Worm (Caenorhabditis elegans) whole organism, early embryonic: ENCODE data around the gene hsp-16.2.
"Not testable (repeated sequence)": the region's sequence is repeated elsewhere in the genome, so short reads cannot be mapped to it uniquely, and the experiment has no call there.

Experiments used
- B0310.2 ChIP-seq: sonication (generic microtip); optimal IDR thresholded peaks from 2 replicates; lab custom pipeline; 2016; ENCODE audit warnings: mild to moderate bottlenecking, missing genetic modification characterization, missing compliant biosample characterization
- F13C5.2 ChIP-seq: sonication (generic microtip); optimal IDR thresholded peaks from 2 replicates; lab custom pipeline; 2017; ENCODE audit warnings: mild to moderate bottlenecking, missing genetic modification characterization, inconsistent platforms, missing compliant biosample characterization
- aly-1 ChIP-seq: sonication (generic microtip); optimal IDR thresholded peaks from 2 replicates; lab custom pipeline; 2016; ENCODE audit warnings: missing genetic modification characterization, missing compliant biosample characterization
- ama-1 ChIP-seq: fragments of 150-350 bp; optimal IDR thresholded peaks from 2 replicates; lab custom pipeline; 2014
- ceh-13 ChIP-seq: fragments of 200-800 bp; sonication (Bioruptor generic); optimal IDR thresholded peaks from 2 replicates; lab custom pipeline; 2018; ENCODE audit warnings: mild to moderate bottlenecking, missing genetic modification characterization, missing compliant biosample characterization
- ceh-36 ChIP-seq: sonication (generic microtip); optimal IDR thresholded peaks from 2 replicates; lab custom pipeline; 2016; ENCODE audit warnings: missing genetic modification characterization, inconsistent platforms, missing compliant biosample characterization
- ets-7 ChIP-seq: sonication (generic microtip); optimal IDR thresholded peaks from 2 replicates; lab custom pipeline; 2016; ENCODE audit warnings: missing genotype, missing genetic modification characterization, missing compliant biosample characterization
- flt-1 ChIP-seq: fragments of 200-800 bp; sonication (Bioruptor generic); IDR thresholded peaks from 2 replicates; pipeline ENCODE4 v1.3.6; 2022; ENCODE audit warnings: missing genetic modification characterization, missing compliant biosample characterization
- hmbx-1 ChIP-seq: sonication (generic microtip); optimal IDR thresholded peaks from 2 replicates; lab custom pipeline; 2016; ENCODE audit warnings: mild to moderate bottlenecking, missing genetic modification characterization, missing compliant biosample characterization
- hmg-4 ChIP-seq: fragments of 200-800 bp; sonication (Bioruptor generic); optimal IDR thresholded peaks from 2 replicates; lab custom pipeline; 2018; ENCODE audit warnings: mild to moderate bottlenecking, missing genetic modification characterization, missing compliant biosample characterization
- hnd-1 ChIP-seq: sonication (generic microtip); optimal IDR thresholded peaks from 2 replicates; lab custom pipeline; 2016; ENCODE audit warnings: missing genetic modification characterization, missing compliant biosample characterization
- pes-1 ChIP-seq: fragments of 200-800 bp; sonication (Bioruptor generic); IDR thresholded peaks from 2 replicates; pipeline ENCODE4 v1.3.6; 2022; ENCODE audit warnings: missing genetic modification reagents, missing genetic modification characterization, missing compliant biosample characterization
- scrt-1 ChIP-seq: fragments of 200-800 bp; sonication (Bioruptor generic); IDR thresholded peaks from 2 replicates; pipeline ENCODE4 v1.3.6; 2022; ENCODE audit warnings: missing genetic modification characterization, missing compliant biosample characterization
- sea-1 ChIP-seq: fragments of 200-800 bp; sonication (Bioruptor generic); conservative IDR thresholded peaks from 2 replicates; pipeline ENCODE4 v1.3.6; 2022; ENCODE audit warnings: missing genetic modification characterization, missing compliant biosample characterization
- tbx-11 ChIP-seq: fragments of 200-800 bp; sonication (Bioruptor generic); IDR thresholded peaks from 2 replicates; pipeline ENCODE4 v1.3.6; 2022; ENCODE audit warnings: missing genetic modification characterization, missing compliant biosample characterization
- tbx-37 ChIP-seq: fragments of 200-800 bp; sonication (Bioruptor generic); conservative IDR thresholded peaks from 2 replicates; pipeline ENCODE4 v1.3.6; 2022; ENCODE audit warnings: missing genetic modification reagents, missing genetic modification characterization, missing compliant biosample characterization
- tra-4 ChIP-seq: sonication (generic microtip); optimal IDR thresholded peaks from 2 replicates; lab custom pipeline; 2017; ENCODE audit warnings: missing genetic modification characterization, missing compliant biosample characterization

Gene hsp-16.2

DNA sequence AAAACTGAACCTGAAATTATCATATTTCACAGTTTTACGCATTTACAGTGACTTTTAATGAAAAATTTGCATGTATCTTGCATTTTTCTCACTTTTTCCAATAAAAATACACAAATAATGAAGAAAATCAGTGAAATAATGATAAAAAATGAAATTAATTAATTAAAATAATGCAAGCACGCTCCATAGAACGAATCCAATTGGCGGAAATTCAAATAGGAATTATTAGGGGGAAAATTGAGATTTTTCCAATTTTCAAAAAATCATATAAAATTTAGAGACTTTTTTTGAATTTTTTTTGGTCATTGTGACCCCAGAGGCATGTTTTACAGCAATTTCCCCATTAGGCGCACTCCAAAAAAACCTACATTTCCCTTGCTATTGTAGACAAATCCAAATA, 16.0 kb upstream of the hsp-16.2 start:
- no peak for TF ChIP-seq pes-1 (GFP tag; lab: Robert Waterston, UW)
- TF ChIP-seq ets-7 (tag; lab: Kevin White, UChicago), result no peak
- no peak for TF ChIP-seq ceh-36 (tag; lab: Kevin White, UChicago)
- no peak for TF ChIP-seq hnd-1 (tag; lab: Kevin White, UChicago)
- no peak for TF ChIP-seq tbx-37 (GFP tag; lab: Robert Waterston, UW)
- no peak for TF ChIP-seq F13C5.2 (tag; lab: Kevin White, UChicago)
- no peak for TF ChIP-seq hmbx-1 (tag; lab: Kevin White, UChicago)
- no peak for TF ChIP-seq aly-1 (tag; lab: Kevin White, UChicago)
- no peak for TF ChIP-seq ama-1 (lab: Kevin White, UChicago)
- no peak for TF ChIP-seq hmg-4 (GFP tag; lab: Kevin White, UChicago)
- TF ChIP-seq tbx-11 (GFP tag; lab: Robert Waterston, UW), result no peak
- TF ChIP-seq ceh-13 (GFP tag; lab: Kevin White, UChicago), result no peak
- no peak for TF ChIP-seq tra-4 (tag; lab: Kevin White, UChicago)
- TF ChIP-seq scrt-1 (GFP tag; lab: Robert Waterston, UW), result no peak

DNA sequence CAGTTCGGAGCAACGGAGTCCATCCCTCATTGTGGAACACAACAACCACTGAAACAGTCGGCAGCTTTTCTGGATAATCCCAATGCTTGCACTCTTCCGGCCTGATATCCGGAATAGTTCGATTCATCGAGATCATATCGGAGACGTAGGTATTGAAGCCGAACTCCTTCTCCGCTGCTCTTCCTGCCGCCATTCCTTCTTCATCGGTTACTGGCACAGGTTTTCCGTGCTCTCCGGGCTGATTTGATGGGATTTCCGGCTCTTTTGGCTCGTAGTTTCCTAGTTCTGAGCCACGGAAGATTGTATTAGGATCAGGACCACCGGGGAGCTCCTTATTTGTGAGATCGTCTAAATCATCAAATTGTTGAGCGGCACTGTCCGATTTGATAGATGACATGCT, 15.3 kb upstream of the hsp-16.2 start:
- TF ChIP-seq aly-1 (tag; lab: Kevin White, UChicago) (no peak), hmbx-1 (tag; lab: Kevin White, UChicago) (no peak), tra-4 (tag; lab: Kevin White, UChicago) (no peak), hmg-4 (GFP tag; lab: Kevin White, UChicago) (no peak), tbx-11 (GFP tag; lab: Robert Waterston, UW) (no peak), ceh-36 (tag; lab: Kevin White, UChicago) (no peak), pes-1 (GFP tag; lab: Robert Waterston, UW) (no peak), B0310.2 (tag; lab: Kevin White, UChicago) (no peak), ama-1 (lab: Kevin White, UChicago) (no peak), flt-1 (GFP tag; lab: Robert Waterston, UW) (no peak), ets-7 (tag; lab: Kevin White, UChicago) (no peak), F13C5.2 (tag; lab: Kevin White, UChicago) (no peak), ceh-13 (GFP tag; lab: Kevin White, UChicago) (no peak), scrt-1 (GFP tag; lab: Robert Waterston, UW) (no peak), hnd-1 (tag; lab: Kevin White, UChicago) (no peak)

DNA sequence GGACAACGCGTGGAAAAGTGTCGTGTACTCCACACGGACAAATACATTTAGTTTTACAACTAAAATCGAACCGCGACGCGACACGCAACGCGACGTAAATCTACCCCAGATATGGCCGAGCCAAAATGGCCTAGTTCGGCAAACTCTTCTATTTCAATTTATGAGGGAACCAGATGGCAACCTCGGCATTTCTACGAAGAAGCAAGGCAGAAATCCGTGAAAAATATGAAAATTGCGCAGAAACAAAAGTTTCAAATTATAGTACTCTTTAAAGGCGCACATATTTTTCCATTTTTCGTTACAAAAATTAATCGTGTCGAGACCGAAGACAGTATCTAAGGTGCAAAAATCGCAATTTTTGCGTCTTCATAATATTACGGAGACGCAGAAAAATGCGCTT, 10.0 kb upstream of the hsp-16.2 start, which contains the start of gene Y46H3A.5:
TSS of gene Y46H3A.5 (minus strand) at position 101 of the 400 bp plus-strand sequence.
- TF ChIP-seq tbx-37 (GFP tag; lab: Robert Waterston, UW); tbx-11 (GFP tag; lab: Robert Waterston, UW); F13C5.2 (tag; lab: Kevin White, UChicago): not testable (repeated sequence)

DNA sequence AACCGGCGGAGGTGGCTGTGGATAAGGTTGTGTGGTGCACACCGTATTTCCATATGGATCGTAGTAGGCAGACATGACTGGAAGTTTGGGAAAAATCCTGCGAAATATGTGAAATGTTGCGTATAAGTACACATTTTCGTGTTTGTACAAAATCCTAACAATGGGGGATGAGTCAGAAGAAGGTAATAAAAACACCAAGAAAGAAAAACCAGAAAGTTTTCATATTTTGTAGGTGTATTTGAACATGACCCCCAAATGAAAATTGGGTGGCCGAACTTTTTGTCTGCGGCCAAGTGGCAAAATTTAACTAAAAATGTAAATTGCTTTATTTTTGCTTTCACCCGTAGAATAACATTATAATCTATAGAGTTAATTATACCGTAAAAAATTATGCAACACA, 6.3 kb upstream of the hsp-16.2 start, which contains the start of gene Y46H3A.4:
TSS of gene Y46H3A.4 (minus strand) at position 101 of the 400 bp plus-strand sequence.
- TF ChIP-seq hmbx-1 (tag; lab: Kevin White, UChicago) (no peak), ama-1 (lab: Kevin White, UChicago) (no peak), pes-1 (GFP tag; lab: Robert Waterston, UW) (no peak), B0310.2 (tag; lab: Kevin White, UChicago) (no peak), flt-1 (GFP tag; lab: Robert Waterston, UW) (no peak), ceh-13 (GFP tag; lab: Kevin White, UChicago) (no peak), tbx-11 (GFP tag; lab: Robert Waterston, UW) (no peak), tbx-37 (GFP tag; lab: Robert Waterston, UW) (no peak), sea-1 (GFP tag; lab: Robert Waterston, UW) (no peak), hnd-1 (tag; lab: Kevin White, UChicago) (no peak), ets-7 (tag; lab: Kevin White, UChicago) (no peak), ceh-36 (tag; lab: Kevin White, UChicago) (no peak), tra-4 (tag; lab: Kevin White, UChicago) (no peak)

DNA sequence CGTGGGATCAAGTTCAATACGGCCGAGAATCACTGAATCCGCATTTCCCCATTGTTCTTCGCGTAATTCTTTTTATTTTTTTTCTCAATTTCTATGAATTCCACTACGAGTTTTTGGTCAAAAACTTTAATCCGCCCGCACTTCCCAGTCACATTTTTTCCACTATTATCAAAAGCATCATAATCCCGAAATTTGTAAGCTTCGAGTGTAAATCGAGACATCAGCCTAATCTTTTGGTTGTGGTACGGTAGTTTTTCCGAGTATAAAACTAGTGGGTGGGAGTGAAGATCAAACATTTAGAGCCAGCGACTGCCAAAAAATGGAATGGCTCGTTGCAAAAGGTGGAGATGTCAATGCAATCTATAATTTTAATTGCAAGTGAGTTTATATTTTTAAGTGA, 2.4 kb upstream of the hsp-16.2 start, which contains the start of gene srt-42:
TSS of gene srt-42 (plus strand) at position 301 of the 400 bp plus-strand sequence.
- no peak for TF ChIP-seq flt-1 (GFP tag; lab: Robert Waterston, UW)
- no peak for TF ChIP-seq hnd-1 (tag; lab: Kevin White, UChicago)
- TF ChIP-seq ceh-36 (tag; lab: Kevin White, UChicago), result no peak
- no peak for TF ChIP-seq scrt-1 (GFP tag; lab: Robert Waterston, UW)
- TF ChIP-seq tra-4 (tag; lab: Kevin White, UChicago), result no peak
- TF ChIP-seq tbx-37 (GFP tag; lab: Robert Waterston, UW), result no peak
- no peak for TF ChIP-seq ama-1 (lab: Kevin White, UChicago)
- TF ChIP-seq sea-1 (GFP tag; lab: Robert Waterston, UW), result no peak
- no peak for TF ChIP-seq ceh-13 (GFP tag; lab: Kevin White, UChicago)
- no peak for TF ChIP-seq tbx-11 (GFP tag; lab: Robert Waterston, UW)
- TF ChIP-seq F13C5.2 (tag; lab: Kevin White, UChicago), result no peak
- no peak for TF ChIP-seq aly-1 (tag; lab: Kevin White, UChicago)
- TF ChIP-seq B0310.2 (tag; lab: Kevin White, UChicago), result no peak
- TF ChIP-seq hmg-4 (GFP tag; lab: Kevin White, UChicago), result no peak

DNA sequence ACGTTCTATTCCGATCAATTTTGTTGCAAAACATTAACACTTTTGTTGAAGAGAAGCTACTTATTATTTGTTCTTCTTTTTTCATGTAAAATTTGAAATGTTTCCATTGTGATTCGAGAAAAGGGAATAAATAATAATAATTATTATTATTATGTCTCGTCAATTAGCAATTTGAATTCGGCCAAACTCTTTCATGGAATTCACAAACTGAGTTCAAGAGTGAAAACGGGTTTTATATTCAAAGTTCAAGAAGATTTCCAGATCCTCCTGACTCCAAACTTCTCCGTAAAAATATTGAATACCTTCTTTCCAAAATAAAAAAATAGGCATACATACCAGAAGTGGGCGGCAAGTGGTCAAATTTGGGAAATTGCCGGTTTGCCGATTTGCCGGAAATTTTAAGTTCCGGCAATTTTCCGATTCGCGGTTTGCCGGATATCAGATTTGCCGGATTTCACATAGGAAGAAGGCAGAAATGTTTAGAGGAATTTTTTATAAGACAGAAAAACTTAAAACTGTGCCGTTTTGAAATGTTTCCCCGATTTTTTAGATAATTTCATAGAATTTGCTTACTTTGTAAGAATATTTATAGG, 1.1 kb upstream of the hsp-16.2 start:
- TF ChIP-seq ama-1 (lab: Kevin White, UChicago) (no peak), sea-1 (GFP tag; lab: Robert Waterston, UW) (0 out of 2 replicates have a peak, but pooled peaks have one; percentile 16)
